Fruit fly (Drosophila melanogaster) whole organism, pupa: ENCODE data around the gene CG32106.

Experiments
- CG10348 ChIP-seq: fragments of 200-800 bp; sonication (Bioruptor generic); IDR thresholded peaks from 2 replicates; pipeline ENCODE4 v1.3.6; 2022; ENCODE audit warnings: missing biosample characterization, missing genetic modification characterization
- CG12605 ChIP-seq: fragments of 200-800 bp; sonication (Bioruptor generic); IDR thresholded peaks from 2 replicates; pipeline ENCODE4 v1.3.6; 2022; ENCODE audit warnings: missing biosample characterization, missing genetic modification characterization
- CG13204 ChIP-seq: fragments of 200-800 bp; sonication (Bioruptor generic); optimal IDR thresholded peaks from 2 replicates; lab custom pipeline; 2018; ENCODE audit warnings: missing biosample characterization, mild to moderate bottlenecking, missing genetic modification characterization, moderate library complexity
- CG14655 ChIP-seq: fragments of 200-800 bp; sonication (Bioruptor generic); optimal IDR thresholded peaks from 3 replicates; lab custom pipeline; 2017; ENCODE audit warnings: mild to moderate bottlenecking, missing biosample characterization, missing genetic modification reagents, missing genetic modification characterization
- CG15710 ChIP-seq: fragments of 200-800 bp; sonication (Bioruptor generic); optimal IDR thresholded peaks from 2 replicates; lab custom pipeline; 2018; ENCODE audit warnings: missing biosample characterization, mild to moderate bottlenecking, missing genetic modification characterization, moderate library complexity
- CG17806 ChIP-seq: fragments of 200-800 bp; sonication (Bioruptor generic); optimal IDR thresholded peaks from 2 replicates; lab custom pipeline; 2018; ENCODE audit warnings: missing biosample characterization, mild to moderate bottlenecking, missing genetic modification characterization, moderate library complexity
- CG32121 ChIP-seq: fragments of 200-800 bp; sonication (Bioruptor generic); IDR thresholded peaks from 2 replicates; pipeline ENCODE4 v1.3.6; 2022; ENCODE audit warnings: missing biosample characterization, missing genetic modification characterization
- CG34367 ChIP-seq: fragments of 200-800 bp; sonication (Bioruptor generic); optimal IDR thresholded peaks from 2 replicates; lab custom pipeline; 2018; ENCODE audit warnings: missing biosample characterization, mild to moderate bottlenecking, missing genetic modification characterization
- CG4496 ChIP-seq: fragments of 200-800 bp; sonication (Bioruptor generic); IDR thresholded peaks from 3 replicates; pipeline ENCODE4 v1.3.6; 2022; ENCODE audit warnings: missing biosample characterization, missing genetic modification characterization
- CG8159 ChIP-seq: fragments of 200-800 bp; sonication (Bioruptor generic); optimal IDR thresholded peaks from 3 replicates; lab custom pipeline; 2018; ENCODE audit warnings: missing biosample characterization, mild to moderate bottlenecking, missing genetic modification characterization, moderate library complexity
- CG8301 ChIP-seq: fragments of 200-800 bp; sonication (Bioruptor generic); optimal IDR thresholded peaks from 2 replicates; lab custom pipeline; 2018; ENCODE audit warnings: missing biosample characterization, mild to moderate bottlenecking, missing genetic modification characterization
- CG9948 ChIP-seq: fragments of 200-800 bp; sonication (Bioruptor generic); optimal IDR thresholded peaks from 2 replicates; lab custom pipeline; 2018; ENCODE audit warnings: missing biosample characterization, mild to moderate bottlenecking, missing genetic modification characterization, moderate library complexity
- D1 ChIP-seq: fragments of 200-800 bp; sonication (Bioruptor generic); optimal IDR thresholded peaks from 2 replicates; lab custom pipeline; 2018; ENCODE audit warnings: missing biosample characterization, mild to moderate bottlenecking, missing genetic modification characterization, moderate library complexity
- EcR ChIP-seq: fragments of 200-800 bp; sonication (Bioruptor generic); optimal IDR thresholded peaks from 3 replicates; lab custom pipeline; 2019; ENCODE audit warnings: missing biosample characterization, missing genetic modification characterization, mild to moderate bottlenecking, moderate library complexity, missing genetic modification reagents
- Ets98B ChIP-seq: fragments of 200-800 bp; sonication (Bioruptor generic); IDR thresholded peaks from 2 replicates; pipeline ENCODE4 v1.3.6; 2022; ENCODE audit warnings: missing biosample characterization, missing genetic modification characterization
- Pif1A ChIP-seq: fragments of 200-800 bp; sonication (Bioruptor generic); optimal IDR thresholded peaks from 3 replicates; lab custom pipeline; 2016; ENCODE audit warnings: missing biosample characterization, missing genetic modification characterization
- Pif1B ChIP-seq: fragments of 200-800 bp; sonication (Bioruptor generic); optimal IDR thresholded peaks from 3 replicates; lab custom pipeline; 2016; ENCODE audit warnings: missing biosample characterization, missing genetic modification characterization
- Snoo ChIP-seq: fragments of 200-800 bp; sonication (Bioruptor generic); optimal IDR thresholded peaks from 3 replicates; lab custom pipeline; 2017; ENCODE audit warnings: missing biosample characterization, mild to moderate bottlenecking, missing genetic modification characterization, inconsistent platforms
- fd96Ca ChIP-seq: fragments of 200-800 bp; sonication (Bioruptor generic); IDR thresholded peaks from 3 replicates; pipeline ENCODE4 v1.3.6; 2022; ENCODE audit warnings: missing biosample characterization, missing genetic modification characterization
- gl ChIP-seq: fragments of 200-800 bp; sonication (Bioruptor generic); optimal IDR thresholded peaks from 2 replicates; lab custom pipeline; 2018; ENCODE audit warnings: missing biosample characterization, mild to moderate bottlenecking, missing genetic modification characterization
- rn ChIP-seq: fragments of 200-800 bp; sonication (Bioruptor generic); IDR thresholded peaks from 2 replicates; pipeline ENCODE4 v1.3.6; 2022; ENCODE audit warnings: missing biosample characterization, missing genetic modification characterization

CG32106 gene

DNA sequence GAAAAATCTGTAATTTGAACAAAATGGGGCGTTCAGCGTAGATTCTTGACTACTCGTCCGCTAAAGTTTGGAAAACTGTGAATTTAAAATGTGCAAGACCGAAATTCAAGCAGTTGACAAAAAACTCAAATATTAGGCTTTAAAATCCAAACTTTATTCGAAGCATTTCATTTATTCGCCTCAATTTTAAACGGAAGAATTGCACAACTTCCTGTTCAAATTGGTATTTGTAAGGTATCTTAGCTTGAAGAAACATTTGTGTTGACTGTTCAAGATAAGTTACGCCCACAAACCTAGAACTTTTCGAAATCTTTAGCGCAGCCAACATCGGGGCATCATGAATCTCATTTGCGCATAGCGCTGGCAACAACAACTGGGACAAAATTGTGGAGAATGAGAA lies at the start of gene CG32106:
Gene CG32106 (minus strand): TSS at position 101 of the 400 bp plus-strand sequence.
- no peak for TF ChIP-seq Ets98B (GFP tag; lab: Robert Waterston, UW)
- no peak for TF ChIP-seq fd96Ca
- no peak for TF ChIP-seq gl
- no peak for TF ChIP-seq rn (GFP tag; lab: Robert Waterston, UW)
- TF ChIP-seq CG8301 = no peak
- no peak for TF ChIP-seq Snoo
- no peak for TF ChIP-seq EcR
- TF ChIP-seq CG9948 (tag; lab: Kevin White, UChicago) = no peak
- TF ChIP-seq Pif1A (GFP tag; lab: Kevin White, UChicago) = no peak
- no peak for TF ChIP-seq CG14655 (GFP tag; lab: Kevin White, UChicago)
- no peak for TF ChIP-seq CG4496 (GFP tag; lab: Robert Waterston, UW)
- no peak for TF ChIP-seq CG34367 (tag; lab: Kevin White, UChicago)
- TF ChIP-seq CG8159 = no peak
- no peak for TF ChIP-seq CG15710
- TF ChIP-seq CG13204 = no peak
- TF ChIP-seq CG17806 (tag; lab: Kevin White, UChicago) = no peak
- TF ChIP-seq CG12605 (GFP tag; lab: Robert Waterston, UW) = no peak
- TF ChIP-seq CG10348 = no peak

DNA sequence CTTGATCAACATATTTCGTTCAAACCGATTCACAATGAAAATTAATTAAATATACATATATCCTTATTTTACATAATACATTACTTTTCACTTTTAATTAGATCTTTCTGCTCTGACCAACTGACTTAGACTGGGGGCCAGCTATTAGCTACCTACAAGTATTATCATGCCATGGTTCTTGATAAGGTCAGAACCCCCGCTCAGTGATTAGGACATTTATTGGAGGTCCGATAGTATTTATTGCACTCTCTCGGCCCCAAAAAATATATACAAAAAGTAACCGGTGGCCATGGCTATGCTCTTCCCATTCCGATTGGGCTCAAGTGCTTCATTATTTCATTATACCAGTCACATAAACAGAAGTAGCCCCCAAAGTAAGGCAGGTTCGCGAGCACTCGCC lies 49.2 kb upstream of the CG32106 start:
- TF ChIP-seq CG12605 (GFP tag; lab: Robert Waterston, UW) (no peak), CG32121 (GFP tag; lab: Robert Waterston, UW) (no peak)

DNA sequence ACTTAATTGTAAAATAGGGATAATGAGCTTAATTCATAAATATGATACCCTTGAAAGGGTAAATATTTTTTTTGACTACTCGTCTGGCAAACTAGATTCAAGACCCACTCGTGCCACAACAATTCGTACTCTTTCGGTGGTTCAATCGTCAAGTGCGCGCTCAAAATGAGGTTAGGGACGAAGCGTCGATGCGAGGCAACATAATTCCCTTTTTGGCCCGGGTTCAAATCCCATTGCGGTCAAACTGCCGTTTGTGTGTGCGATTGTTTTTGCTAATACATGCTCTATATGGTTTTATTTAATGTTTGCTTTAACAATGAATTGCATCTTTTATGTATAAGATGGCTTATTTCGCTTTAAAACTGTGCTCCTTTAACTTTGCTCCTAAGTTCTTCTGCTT lies 37.2 kb upstream of the CG32106 start:
- TF ChIP-seq rn (GFP tag; lab: Robert Waterston, UW) = no peak
- no peak for TF ChIP-seq Pif1B
- TF ChIP-seq EcR = no peak
- no peak for TF ChIP-seq CG12605 (GFP tag; lab: Robert Waterston, UW)
- TF ChIP-seq CG9948 (tag; lab: Kevin White, UChicago) = no peak
- no peak for TF ChIP-seq CG8301
- no peak for TF ChIP-seq CG10348
- TF ChIP-seq CG8159 = no peak
- TF ChIP-seq D1 (tag; lab: Kevin White, UChicago) = no peak

DNA sequence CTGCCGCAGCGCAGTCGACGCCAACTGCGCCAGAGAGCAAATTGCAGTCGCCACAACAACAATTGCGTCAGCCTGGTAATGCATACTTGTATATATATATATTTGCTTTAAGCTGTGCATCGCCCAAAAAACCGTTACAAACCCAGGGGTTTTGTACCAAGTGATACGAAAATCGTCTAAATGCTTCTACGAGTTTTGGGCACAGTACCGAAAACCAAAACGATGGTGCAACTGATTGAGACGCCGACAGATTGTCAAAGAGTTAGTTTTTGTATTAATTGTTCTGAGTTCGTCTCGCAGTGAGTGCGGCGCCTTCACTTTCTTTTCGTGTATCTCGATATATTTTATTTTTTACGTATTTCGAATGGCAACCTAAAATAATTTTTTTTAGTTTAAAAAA lies 36.3 kb upstream of the CG32106 start:
- TF ChIP-seq CG32121 (GFP tag; lab: Robert Waterston, UW) (no peak), CG8159 (no peak), CG14655 (GFP tag; lab: Kevin White, UChicago) (no peak)

DNA sequence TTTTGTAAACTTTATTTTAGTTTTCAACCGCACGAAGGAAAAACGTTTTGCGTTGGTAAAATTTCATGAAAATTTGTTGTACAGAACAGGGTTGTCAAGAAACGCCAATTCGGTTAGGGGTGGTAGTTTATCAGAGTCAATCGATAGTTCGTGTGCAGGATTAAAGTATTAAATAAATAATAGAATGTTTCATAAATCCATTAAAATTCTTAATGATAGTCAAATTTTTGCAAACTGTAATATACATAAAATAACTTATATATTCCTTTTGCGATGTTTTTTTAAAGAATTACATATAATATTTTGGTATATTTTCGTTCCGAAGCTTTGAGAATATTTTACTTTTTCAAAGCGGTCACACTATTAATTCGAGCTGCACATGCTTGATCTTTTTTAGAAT lies 35.4 kb upstream of the CG32106 start, which contains the start of the genes Sf3a2 and CG42588:
Gene Sf3a2 (minus strand): TSS at position 113 of the 400 bp plus-strand sequence.
Gene CG42588 (plus strand): TSS at position 348 of the 400 bp plus-strand sequence.
- TF ChIP-seq rn (GFP tag; lab: Robert Waterston, UW) (peak; percentile 36; the same call in 1 of the 2 replicates), CG8159 (no peak), CG17806 (tag; lab: Kevin White, UChicago) (peak; percentile 31)

dm6 chr3L:12808421-12808820 lies 29.9 kb upstream of the CG32106 start, which contains the start of gene CG32110:
Gene CG32110, plus strand, starts transcription at chr3L:12808721.
- TF ChIP-seq CG8301 (no peak), Ets98B (GFP tag; lab: Robert Waterston, UW) (no peak), rn (GFP tag; lab: Robert Waterston, UW) (no peak), CG17806 (tag; lab: Kevin White, UChicago) (no peak), Pif1B (no peak), gl (no peak), fd96Ca (no peak), CG12605 (GFP tag; lab: Robert Waterston, UW) (no peak), CG34367 (tag; lab: Kevin White, UChicago) (no peak), CG15710 (no peak)

DNA sequence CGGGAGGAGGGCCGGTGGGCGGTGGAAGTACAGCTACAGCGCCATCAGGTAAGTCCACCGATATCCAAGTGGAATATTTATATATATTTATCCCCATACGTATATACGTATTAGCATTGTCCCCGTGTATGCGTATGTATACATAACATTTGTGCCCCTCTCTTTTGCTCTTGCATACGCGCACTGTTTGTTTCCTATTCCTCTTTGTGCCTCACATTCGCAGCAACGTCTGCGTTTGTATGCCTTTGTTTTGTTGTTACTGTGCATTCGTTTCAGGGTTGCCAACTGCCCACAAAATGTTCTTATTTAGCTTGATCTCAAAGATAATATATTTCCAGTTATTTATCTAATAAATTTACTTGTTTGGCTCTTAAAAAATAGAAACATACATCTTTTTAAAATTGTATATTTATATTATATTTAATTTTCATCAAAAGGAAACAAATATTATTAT lies 27.8 kb upstream of the CG32106 start:
- peak; percentile 76 for TF ChIP-seq Ets98B (GFP tag; lab: Robert Waterston, UW)
- TF ChIP-seq D1 (tag; lab: Kevin White, UChicago) = peak; percentile 42
- TF ChIP-seq CG15710 = peak; percentile 45
- TF ChIP-seq Pif1B = peak; percentile 56
- TF ChIP-seq EcR = peak; percentile 7
- TF ChIP-seq CG32121 (GFP tag; lab: Robert Waterston, UW) = peak; percentile 54; the same call in 1 of the 2 replicates
- no peak for TF ChIP-seq rn (GFP tag; lab: Robert Waterston, UW)
- TF ChIP-seq CG34367 (tag; lab: Kevin White, UChicago) = peak; percentile 40
- TF ChIP-seq Snoo = peak; percentile 54
- TF ChIP-seq CG8159 = peak; percentile 62
- TF ChIP-seq CG9948 (tag; lab: Kevin White, UChicago) = peak; percentile 39
- TF ChIP-seq CG13204 = no peak
- TF ChIP-seq fd96Ca = no peak
- TF ChIP-seq CG17806 (tag; lab: Kevin White, UChicago) = peak; percentile 49
- TF ChIP-seq CG10348 = no peak
